Worm (Caenorhabditis elegans) whole organism, L4/young adult: ENCODE results near the gene ZK675.4.

Source experiments
- dao-5 ChIP-seq: sonication (generic microtip); optimal IDR thresholded peaks from 2 replicates; lab custom pipeline; 2016; ENCODE audit warnings: missing genotype, missing genetic modification characterization, moderate library complexity, missing compliant biosample characterization
- him-1 ChIP-seq: sonication (generic microtip); optimal IDR thresholded peaks from 2 replicates; lab custom pipeline; 2016; ENCODE audit warnings: missing genotype, missing genetic modification reagents, missing genetic modification characterization, missing compliant biosample characterization

DNA sequence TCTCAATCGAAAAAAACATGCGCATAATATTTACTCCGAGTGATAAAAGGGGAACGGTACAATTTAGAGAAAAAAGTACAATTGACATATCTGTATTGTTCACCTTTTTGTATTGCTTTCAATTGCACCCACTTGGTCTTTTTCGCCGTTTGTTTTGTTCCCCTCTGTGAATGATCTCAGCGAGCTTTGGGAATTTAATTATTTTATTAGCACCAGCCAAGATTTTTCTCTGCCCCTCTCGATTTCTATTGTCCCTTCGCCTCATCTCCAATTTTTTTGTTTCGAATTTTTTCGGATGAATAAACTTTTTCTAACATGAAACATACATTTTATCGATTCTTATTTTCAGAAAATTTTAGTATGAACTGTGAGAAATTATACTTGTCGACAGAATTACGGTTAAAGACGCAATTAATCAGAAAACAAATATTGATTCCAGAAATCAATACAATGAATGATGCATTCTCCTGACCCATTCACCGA lies 10.9 kb upstream of the ZK675.4 start, which contains the start of gene rev-1:
- no peak for TF ChIP-seq dao-5 (tag; lab: Kevin White, UChicago)
- no peak for TF ChIP-seq him-1 (tag; lab: Kevin White, UChicago)
